Fruit fly (Drosophila melanogaster) whole organism, larva: ENCODE results near the gene CG4836.

Source experiments
- noc ChIP-seq: fragments of 200-800 bp; sonication (Bioruptor generic); optimal IDR thresholded peaks from 3 replicates; lab custom pipeline; 2019; ENCODE audit warnings: missing biosample characterization, mild to moderate bottlenecking, missing genetic modification characterization, moderate library complexity

Gene CG4836

dm6 chr3R:20027841-20028240, 14.2 kb downstream of the CG4836 start, which contains the start of the genes CG4424 and CG4854:
Gene CG4424 (minus strand): TSS chr3R:20028040.
Gene CG4854 (plus strand): TSS chr3R:20028058.
- TF ChIP-seq noc (tag; lab: Kevin White, UChicago), result no peak

DNA sequence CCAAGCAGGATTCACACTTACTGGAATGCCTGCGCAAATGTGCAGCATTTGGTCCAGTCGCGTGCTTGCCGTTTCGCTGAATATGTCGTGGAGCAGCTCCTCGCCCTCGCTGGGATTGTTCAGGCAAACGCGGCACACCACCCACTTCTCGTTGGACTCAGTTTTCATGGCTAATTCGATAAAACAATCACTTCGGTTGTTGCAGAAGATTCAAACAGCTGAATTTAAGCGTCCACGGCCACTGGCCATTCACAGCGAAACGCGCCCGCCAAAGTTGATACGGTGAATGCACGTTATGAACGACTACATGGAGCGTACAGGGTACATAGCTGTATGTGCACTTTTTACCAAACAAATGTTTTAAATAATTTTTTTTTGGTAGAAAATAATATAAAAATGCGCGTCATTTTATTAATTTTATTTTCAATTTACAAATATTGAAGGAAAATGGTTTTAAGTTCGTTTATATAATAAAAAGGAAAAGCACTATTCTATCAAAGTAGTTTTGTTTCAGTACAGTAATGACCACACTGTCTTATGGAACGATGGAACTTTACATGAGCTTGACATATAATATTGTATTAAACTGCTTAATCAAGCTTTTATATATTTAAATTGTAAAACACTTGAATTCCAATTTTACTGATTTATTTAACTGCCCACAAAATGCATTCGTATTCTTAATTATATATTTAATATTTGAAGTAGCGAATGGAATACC, 17.5 kb downstream of the CG4836 start, which contains the start of gene trem:
Gene trem (minus strand): TSS at position 267 of the 721 bp plus-strand sequence.
- TF ChIP-seq noc (tag; lab: Kevin White, UChicago), result peak; percentile 75

DNA sequence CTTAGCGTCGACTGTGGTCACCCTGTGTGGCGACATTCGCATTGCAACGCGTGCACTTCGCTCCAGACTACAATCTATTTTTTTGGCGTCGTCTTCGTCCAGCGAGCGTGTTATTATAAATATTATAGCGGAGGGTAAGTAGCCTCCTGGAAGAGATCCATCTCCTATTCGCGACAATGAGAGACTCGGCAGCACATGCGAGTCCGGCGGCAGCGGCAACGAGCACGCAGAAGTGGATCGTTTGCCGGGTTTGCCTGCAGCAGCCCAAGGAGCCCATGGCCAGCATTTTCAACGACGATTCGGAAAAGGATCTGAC, 18.1 kb downstream of the CG4836 start, which contains the start of gene idc:
Gene idc (plus strand): TSS at position 60 of the 316 bp plus-strand sequence.
- no peak for TF ChIP-seq noc (tag; lab: Kevin White, UChicago)

DNA sequence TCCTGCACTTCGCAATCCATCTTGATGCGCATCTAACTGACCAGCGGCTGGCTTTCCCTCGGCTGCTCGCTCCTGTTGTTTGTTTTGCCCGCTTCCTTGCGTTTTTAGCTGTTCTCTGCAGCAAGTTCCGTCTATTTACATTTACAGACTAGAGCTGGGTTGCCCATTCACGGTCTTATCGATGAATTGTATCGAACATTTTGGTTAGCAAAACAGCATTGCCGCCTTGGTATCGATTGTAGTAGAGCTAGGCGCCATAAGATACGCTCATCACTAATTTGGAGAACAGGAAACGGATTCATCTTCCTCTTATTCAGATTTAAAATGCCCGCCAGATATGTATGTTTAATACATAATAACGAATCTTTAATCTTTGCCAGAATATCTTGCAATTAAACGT, 22.2 kb downstream of the CG4836 start, which contains the start of gene Regnase-1:
Gene Regnase-1 (minus strand): TSS at position 170 of the 400 bp plus-strand sequence.
- peak; percentile 68 for TF ChIP-seq noc (tag; lab: Kevin White, UChicago)

- TF ChIP-seq noc (tag; lab: Kevin White, UChicago), result no peak
Measured at dm6 chr3R:20042457-20042856, 28.8 kb downstream of the CG4836 start, which contains the start of the genes CG33934 and Indy-2. Gene CG33934 (plus strand): TSS chr3R:20042757. Gene Indy-2 (plus strand): TSS chr3R:20042757.

dm6 chr3R:20055809-20056208, 42.1 kb downstream of the CG4836 start, which contains the start of gene CG17193:
Gene CG17193 (minus strand): TSS chr3R:20056097.
- no peak for TF ChIP-seq noc (tag; lab: Kevin White, UChicago)

- TF ChIP-seq noc (tag; lab: Kevin White, UChicago), result no peak
Measured at dm6 chr3R:20057501-20057900, 43.8 kb downstream of the CG4836 start, which contains the start of gene mdlc. Gene mdlc (plus strand): TSS chr3R:20057748.

DNA sequence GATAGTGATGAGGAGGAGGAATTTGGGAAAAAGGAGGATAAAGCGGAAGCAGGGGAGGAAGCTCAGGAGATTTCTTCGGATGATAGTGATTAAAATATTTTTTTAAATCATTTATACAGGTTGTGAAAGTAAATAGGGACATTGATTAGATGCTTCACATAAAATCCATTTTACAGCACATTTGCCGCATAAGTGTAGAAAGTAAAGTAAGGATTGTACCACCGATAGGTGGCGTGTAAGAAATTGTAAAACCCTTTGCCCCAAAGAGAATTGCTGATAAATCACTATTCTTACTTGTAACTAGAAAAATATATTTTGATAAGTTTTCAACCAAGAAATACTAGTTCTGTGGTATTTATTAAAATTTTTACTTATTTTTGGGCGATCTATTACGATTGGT, 45.3 kb downstream of the CG4836 start:
- no peak for TF ChIP-seq noc (tag; lab: Kevin White, UChicago)

DNA sequence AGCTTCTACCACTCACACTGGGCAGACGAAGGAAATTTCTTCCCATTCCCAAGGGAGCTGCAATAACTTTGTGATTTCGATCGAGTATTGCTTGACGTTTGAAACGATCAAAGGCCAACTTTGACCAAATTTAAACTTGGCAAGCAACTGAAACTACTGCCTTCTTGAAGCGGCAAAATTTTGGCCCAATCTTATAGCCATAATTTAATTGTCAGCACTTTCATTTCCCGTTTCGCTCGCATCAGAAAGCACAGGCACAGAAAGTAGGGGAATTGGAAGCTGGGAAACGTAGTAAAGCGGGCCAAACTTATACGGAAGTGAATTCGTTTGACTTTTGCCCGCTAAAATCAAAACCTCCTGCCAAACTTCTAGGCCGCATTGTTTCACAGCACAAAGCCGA, 46.0 kb downstream of the CG4836 start, which contains the start of gene CG4390:
Gene CG4390 (minus strand): TSS at position 101 of the 400 bp plus-strand sequence.
- no peak for TF ChIP-seq noc (tag; lab: Kevin White, UChicago)

DNA sequence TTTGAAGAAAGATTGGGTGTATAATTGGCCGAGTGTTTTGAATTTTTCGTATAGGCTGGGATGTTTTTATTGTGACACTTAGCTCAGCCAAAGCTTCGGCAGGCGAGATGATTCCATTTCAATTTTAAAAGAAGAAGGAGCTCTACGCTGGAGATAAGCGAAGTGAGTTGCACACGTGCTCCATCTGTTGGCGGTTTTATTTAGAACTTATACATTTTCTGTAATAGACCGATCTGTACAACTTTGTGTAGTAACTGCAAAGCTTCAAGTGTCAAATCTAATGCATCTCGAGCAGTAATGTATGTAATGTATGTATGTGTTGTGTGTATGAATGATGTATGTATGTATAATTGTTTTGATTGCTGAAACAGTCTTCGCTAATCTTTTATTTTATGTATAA, 52.8 kb downstream of the CG4836 start:
- TF ChIP-seq noc (tag; lab: Kevin White, UChicago), result no peak
